Worm (Caenorhabditis elegans) whole organism, L1 larva: ENCODE results near the gene hmg-11.
A peak's percentile ranks its signal among the peaks of the same experiment; 100 is the strongest.

ENCODE experiments used
- C16A3.4 ChIP-seq: fragments of 150-350 bp; optimal IDR thresholded peaks from 2 replicates; lab custom pipeline; 2014; ENCODE audit warnings: missing biosample characterization, missing genetic modification characterization
- C34B4.2 ChIP-seq: sonication (generic microtip); optimal IDR thresholded peaks from 2 replicates; lab custom pipeline; 2017; ENCODE audit warnings: mild to moderate bottlenecking, missing genetic modification characterization, missing compliant biosample characterization
- aha-1 ChIP-seq: fragments of 150-350 bp; optimal IDR thresholded peaks from 2 replicates; lab custom pipeline; 2014; ENCODE audit warnings: missing biosample characterization, missing genetic modification characterization
- alr-1 ChIP-seq: fragments of 200-800 bp; sonication (Bioruptor generic); optimal IDR thresholded peaks from 2 replicates; lab custom pipeline; 2018; ENCODE audit warnings: borderline replicate concordance, mild to moderate bottlenecking, missing genetic modification characterization, missing compliant biosample characterization
- ama-1 ChIP-seq: fragments of 150-350 bp; optimal IDR thresholded peaks from 2 replicates; lab custom pipeline; 2014
- blmp-1 ChIP-seq: fragments of 150-350 bp; optimal IDR thresholded peaks from 2 replicates; lab custom pipeline; 2014; ENCODE audit warnings: missing biosample characterization, missing genetic modification characterization
- ceh-8 ChIP-seq: fragments of 200-800 bp; sonication (Bioruptor generic); optimal IDR thresholded peaks from 2 replicates; lab custom pipeline; 2018; ENCODE audit warnings: mild to moderate bottlenecking, missing genetic modification characterization, moderate library complexity, missing compliant biosample characterization
- ceh-88 ChIP-seq: fragments of 200-800 bp; sonication (Bioruptor generic); IDR thresholded peaks from 2 replicates; pipeline ENCODE4 v1.3.6; 2022; ENCODE audit warnings: missing genetic modification characterization, missing compliant biosample characterization
- ceh-90 ChIP-seq: sonication (generic microtip); optimal IDR thresholded peaks from 2 replicates; lab custom pipeline; 2016; ENCODE audit warnings: missing genetic modification characterization, missing compliant biosample characterization
- ces-1 ChIP-seq: fragments of 150-350 bp; optimal IDR thresholded peaks from 2 replicates; lab custom pipeline; 2014; ENCODE audit warnings: missing biosample characterization, missing genetic modification reagents, missing genetic modification characterization
- efl-1 ChIP-seq, 4 experiments: fragments of 150-350 bp; optimal IDR thresholded peaks in 3 of 4; peaks in 1 of 4; 1 replicate in 1 of 4; 2 replicates in 3 of 4; lab custom pipeline; 2014; ENCODE audit warnings: missing biosample characterization in 2 of 4, missing genetic modification characterization in 2 of 4, missing genetic modification reagents in 2 of 4
- efl-3 ChIP-seq: fragments of 200-800 bp; sonication (Bioruptor generic); optimal IDR thresholded peaks from 2 replicates; lab custom pipeline; 2018; ENCODE audit warnings: mild to moderate bottlenecking, missing genetic modification characterization, missing compliant biosample characterization
- egl-13 ChIP-seq: sonication (generic microtip); optimal IDR thresholded peaks from 2 replicates; lab custom pipeline; 2016; ENCODE audit warnings: missing genotype, missing genetic modification reagents, missing genetic modification characterization, missing compliant biosample characterization
- elt-2 ChIP-seq: sonication (generic microtip); optimal IDR thresholded peaks from 2 replicates; lab custom pipeline; 2016; ENCODE audit warnings: missing genetic modification characterization, mild to moderate bottlenecking, inconsistent platforms, missing compliant biosample characterization, missing genetic modification reagents
- elt-3 ChIP-seq, 6 experiments: fragments of 150-350 bp in 1 of 6; sonication (generic microtip); optimal IDR thresholded peaks; 2 replicates each; lab custom pipeline; 2017 to 2018; ENCODE audit warnings: missing biosample characterization in 6 of 6, missing genetic modification characterization in 6 of 6, inconsistent platforms in 1 of 6
- ets-5 ChIP-seq: fragments of 200-800 bp; sonication (Bioruptor generic); IDR thresholded peaks from 2 replicates; pipeline ENCODE4 v1.3.6; 2022; ENCODE audit warnings: missing genetic modification characterization, missing compliant biosample characterization
- fkh-4 ChIP-seq: sonication (generic microtip); optimal IDR thresholded peaks from 2 replicates; lab custom pipeline; 2016; ENCODE audit warnings: missing compliant biosample characterization, missing genetic modification characterization, borderline replicate concordance
- fkh-8 ChIP-seq: sonication (generic microtip); optimal IDR thresholded peaks from 2 replicates; lab custom pipeline; 2016; ENCODE audit warnings: mild to moderate bottlenecking, missing genetic modification characterization, missing compliant biosample characterization
- hlh-17 ChIP-seq: fragments of 200-800 bp; sonication (Bioruptor generic); optimal IDR thresholded peaks from 2 replicates; lab custom pipeline; 2018; ENCODE audit warnings: missing genetic modification characterization, mild to moderate bottlenecking, missing compliant biosample characterization, moderate library complexity, borderline replicate concordance
- hlh-4 ChIP-seq: sonication (generic microtip); optimal IDR thresholded peaks from 2 replicates; lab custom pipeline; 2016; ENCODE audit warnings: mild to moderate bottlenecking, missing genetic modification characterization, missing compliant biosample characterization
- irx-1 ChIP-seq: sonication (generic microtip); optimal IDR thresholded peaks from 2 replicates; lab custom pipeline; 2016; ENCODE audit warnings: missing genetic modification characterization, missing compliant biosample characterization
- isw-1 ChIP-seq: fragments of 200-800 bp; sonication (Bioruptor generic); IDR thresholded peaks from 2 replicates; pipeline ENCODE4 v1.3.6; 2022; ENCODE audit warnings: missing genetic modification characterization, missing compliant biosample characterization
- jun-1 ChIP-seq: fragments of 150-350 bp; optimal IDR thresholded peaks from 2 replicates; lab custom pipeline; 2014; ENCODE audit warnings: missing biosample characterization, missing genetic modification reagents, missing genetic modification characterization
- lin-14 ChIP-seq: fragments of 200-800 bp; sonication (Bioruptor generic); optimal IDR thresholded peaks from 2 replicates; lab custom pipeline; 2018; ENCODE audit warnings: mild to moderate bottlenecking, missing genetic modification characterization, moderate library complexity, missing compliant biosample characterization
- lir-3 ChIP-seq: sonication (generic microtip); optimal IDR thresholded peaks from 2 replicates; lab custom pipeline; 2016; ENCODE audit warnings: mild to moderate bottlenecking, missing genetic modification characterization, moderate library complexity, missing compliant biosample characterization; ENCODE audit not compliant: poor library complexity
- lsy-2 ChIP-seq, 2 experiments: fragments of 150-350 bp; optimal IDR thresholded peaks; 2 replicates each; lab custom pipeline; 2014; ENCODE audit warnings: missing biosample characterization in 2 of 2, missing genetic modification characterization in 2 of 2
- mep-1 ChIP-seq: fragments of 150-350 bp; optimal IDR thresholded peaks from 2 replicates; lab custom pipeline; 2014; ENCODE audit warnings: missing biosample characterization, missing genetic modification characterization
- nhr-11 ChIP-seq: fragments of 150-350 bp; optimal IDR thresholded peaks from 2 replicates; lab custom pipeline; 2014; ENCODE audit warnings: missing biosample characterization, missing genetic modification characterization
- nhr-19 ChIP-seq: fragments of 200-800 bp; sonication (Bioruptor generic); conservative IDR thresholded peaks from 2 replicates; pipeline ENCODE4 v1.3.6; 2022; ENCODE audit warnings: missing genetic modification characterization, missing compliant biosample characterization
- nhr-47 ChIP-seq: sonication (generic microtip); optimal IDR thresholded peaks from 2 replicates; lab custom pipeline; 2016; ENCODE audit warnings: mild to moderate bottlenecking, missing genetic modification characterization, moderate library complexity, missing compliant biosample characterization
- nhr-71 ChIP-seq: sonication (generic microtip); optimal IDR thresholded peaks from 2 replicates; lab custom pipeline; 2016; ENCODE audit warnings: mild to moderate bottlenecking, missing genetic modification characterization, moderate library complexity, missing compliant biosample characterization
- nhr-90 ChIP-seq: sonication (generic microtip); optimal IDR thresholded peaks from 2 replicates; lab custom pipeline; 2016; ENCODE audit warnings: mild to moderate bottlenecking, missing genetic modification characterization, missing compliant biosample characterization; ENCODE audit not compliant: poor library complexity
- pax-3 ChIP-seq: fragments of 200-800 bp; sonication (Bioruptor generic); optimal IDR thresholded peaks from 2 replicates; lab custom pipeline; 2018; ENCODE audit warnings: mild to moderate bottlenecking, missing genetic modification characterization, moderate library complexity, missing compliant biosample characterization
- pqm-1 ChIP-seq: sonication (generic microtip); optimal IDR thresholded peaks from 3 replicates; lab custom pipeline; 2017; ENCODE audit warnings: missing biosample characterization, missing genetic modification characterization
- rnt-1 ChIP-seq: sonication (generic microtip); optimal IDR thresholded peaks from 2 replicates; lab custom pipeline; 2016; ENCODE audit warnings: mild to moderate bottlenecking, missing genetic modification characterization, moderate library complexity, missing compliant biosample characterization
- snu-23 ChIP-seq: sonication (generic microtip); optimal IDR thresholded peaks from 2 replicates; lab custom pipeline; 2016; ENCODE audit warnings: missing genetic modification characterization, missing compliant biosample characterization
- sptf-1 ChIP-seq: fragments of 150-350 bp; optimal IDR thresholded peaks from 2 replicates; lab custom pipeline; 2014; ENCODE audit warnings: missing biosample characterization, missing genetic modification characterization
- tlp-1 ChIP-seq: fragments of 150-350 bp; optimal IDR thresholded peaks from 2 replicates; lab custom pipeline; 2014; ENCODE audit warnings: missing biosample characterization, missing genetic modification characterization
- unc-86 ChIP-seq: sonication (generic microtip); optimal IDR thresholded peaks from 2 replicates; lab custom pipeline; 2016; ENCODE audit warnings: missing genetic modification characterization, missing compliant biosample characterization
- unc-98 ChIP-seq: fragments of 200-800 bp; sonication (Bioruptor generic); IDR thresholded peaks from 2 replicates; pipeline ENCODE4 v1.3.6; 2022; ENCODE audit warnings: missing genetic modification characterization, missing compliant biosample characterization

hmg-11 gene

ce11 chrII:4673670-4674069, 785 bp downstream of the hmg-11 start:
- no peak for TF ChIP-seq aha-1 (tag; lab: Kevin White, UChicago)
- TF ChIP-seq efl-1 (optimal IDR thresholded peaks at IDR 0.05; lab: Kevin White, UChicago): no peak
- TF ChIP-seq efl-1 (GFP tag; optimal IDR thresholded peaks at IDR 0.05 in 1 of 2; lab: Kevin White, UChicago): peak in 1 of 2 experiments; percentile 63
- TF ChIP-seq lsy-2 (tag; optimal IDR thresholded peaks at IDR 0.05; lab: Kevin White, UChicago): no peak
- peak; percentile 55 for TF ChIP-seq ama-1 (lab: Kevin White, UChicago)
- no peak for TF ChIP-seq ceh-88 (GFP tag; lab: Robert Waterston, UW)

DNA sequence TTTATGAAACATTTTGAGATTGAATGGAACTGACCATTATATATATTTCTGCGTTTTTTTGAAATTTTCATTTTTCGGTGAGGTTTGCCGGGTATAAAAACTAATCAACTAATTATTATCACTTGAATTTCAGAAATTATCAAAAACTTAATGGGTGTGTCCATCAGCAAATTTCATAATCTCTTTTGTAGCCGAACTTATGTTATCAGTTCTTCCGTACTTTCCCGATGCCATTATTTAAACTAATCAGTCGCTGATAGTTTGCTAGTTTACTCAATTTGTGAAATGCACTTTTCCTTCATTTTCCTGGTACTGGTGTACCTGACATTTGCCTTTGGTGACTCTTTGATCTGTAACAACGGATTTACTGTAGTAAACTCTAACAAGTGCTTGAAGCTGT, 1.3 kb downstream of the hmg-11 start:
- no peak for TF ChIP-seq pax-3 (tag; lab: Kevin White, UChicago)
- TF ChIP-seq pqm-1 (tag; lab: Kevin White, UChicago): peak; percentile 32
- no peak for TF ChIP-seq ceh-88 (GFP tag; lab: Robert Waterston, UW)
- peak; percentile 46 for TF ChIP-seq tlp-1 (tag; lab: Kevin White, UChicago)
- TF ChIP-seq elt-2 (tag; lab: Kevin White, UChicago): peak; percentile 99

DNA sequence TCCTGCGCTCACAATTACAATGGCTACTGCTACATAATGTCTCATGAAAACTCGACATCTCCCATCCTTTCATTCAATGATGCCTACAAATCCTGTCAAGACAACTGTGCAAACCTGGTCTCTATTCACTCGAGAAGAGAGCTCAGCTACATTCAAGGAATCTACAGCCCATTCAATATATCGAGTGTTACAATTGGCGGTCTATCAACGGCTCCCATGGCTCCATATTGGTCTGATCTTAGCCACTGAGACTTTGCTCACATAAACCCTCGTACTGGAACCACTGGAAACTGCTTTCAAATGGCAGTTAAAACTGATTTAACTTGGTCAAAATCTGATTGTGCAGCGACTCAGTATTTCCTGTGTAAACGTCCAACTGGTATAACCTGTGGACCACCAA, 2.6 kb downstream of the hmg-11 start, which contains the start of gene T05A7.3:
TSS of gene T05A7.3 (plus strand) at position 301 of the 400 bp plus-strand sequence.
- no peak for TF ChIP-seq C16A3.4 (tag; lab: Kevin White, UChicago)
- TF ChIP-seq blmp-1 (tag; lab: Kevin White, UChicago): no peak
- TF ChIP-seq efl-3 (GFP tag; lab: Kevin White, UChicago): no peak
- no peak for TF ChIP-seq mep-1 (tag; lab: Kevin White, UChicago)
- no peak for TF ChIP-seq unc-98
- no peak for TF ChIP-seq ets-5 (GFP tag; lab: Robert Waterston, UW)
- no peak for TF ChIP-seq aha-1 (tag; lab: Kevin White, UChicago)
- no peak for TF ChIP-seq isw-1
- no peak for TF ChIP-seq irx-1
- TF ChIP-seq fkh-8 (tag; lab: Kevin White, UChicago): no peak
- TF ChIP-seq elt-3 (tag; optimal IDR thresholded peaks at IDR 0.05; lab: Kevin White, UChicago): no peak
- TF ChIP-seq jun-1 (tag; lab: Kevin White, UChicago): no peak
- TF ChIP-seq unc-86 (tag; lab: Kevin White, UChicago): no peak
- no peak for TF ChIP-seq C34B4.2 (tag; lab: Kevin White, UChicago)
- TF ChIP-seq nhr-90 (tag; lab: Kevin White, UChicago): no peak
- TF ChIP-seq nhr-47: no peak
- TF ChIP-seq fkh-4: no peak
- TF ChIP-seq sptf-1 (tag; lab: Kevin White, UChicago): no peak
- no peak for TF ChIP-seq egl-13 (tag; lab: Kevin White, UChicago)

DNA sequence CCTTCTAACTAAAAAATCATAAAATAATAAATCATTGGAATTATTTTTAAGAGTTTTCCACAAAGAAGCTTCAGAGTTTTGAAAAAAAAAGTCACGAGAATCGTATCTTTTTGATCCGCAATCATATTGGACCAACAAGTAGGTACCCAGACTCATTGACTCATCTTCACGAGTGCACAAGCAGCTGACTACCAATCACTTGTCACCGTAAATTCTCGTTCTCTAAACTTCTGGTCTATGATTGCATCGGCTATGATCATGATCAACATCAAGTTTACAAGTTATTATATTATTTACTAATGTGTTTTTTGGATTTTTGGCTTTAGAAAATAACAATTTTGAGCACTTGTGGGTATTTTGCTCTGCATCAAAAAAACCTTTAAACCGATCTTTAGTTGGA, 3.4 kb downstream of the hmg-11 start:
- TF ChIP-seq hlh-17 (GFP tag; lab: Kevin White, UChicago) (no peak), efl-1 (optimal IDR thresholded peaks at IDR 0.05; lab: Kevin White, UChicago) (no peak), efl-1 (GFP tag; optimal IDR thresholded peaks at IDR 0.05 in 1 of 2; lab: Kevin White, UChicago) (no peak), nhr-19 (GFP tag; lab: Robert Waterston, UW) (0 out of 2 replicates have a peak, but pooled peaks have one; percentile 17), lin-14 (GFP tag; lab: Kevin White, UChicago) (peak; percentile 49), ceh-90 (tag; lab: Kevin White, UChicago) (no peak), ceh-8 (GFP tag; lab: Kevin White, UChicago) (no peak), ces-1 (GFP tag; lab: Kevin White, UChicago) (no peak), jun-1 (tag; lab: Kevin White, UChicago) (no peak), lsy-2 (tag; optimal IDR thresholded peaks at IDR 0.05; lab: Kevin White, UChicago) (peak in 1 of 2 experiments; percentile 22), nhr-11 (no peak), alr-1 (tag; lab: Kevin White, UChicago) (no peak), lir-3 (tag; lab: Kevin White, UChicago) (peak; percentile 14), nhr-71 (tag; lab: Kevin White, UChicago) (peak; percentile 48), rnt-1 (peak; percentile 26), snu-23 (peak; percentile 5), ceh-88 (GFP tag; lab: Robert Waterston, UW) (no peak), hlh-4 (tag; lab: Kevin White, UChicago) (no peak)
